Fruit fly (Drosophila melanogaster) Kc167 (cell line): ENCODE data around the gene CG14563.

Experiments used
- Sin3A ChIP-seq: fragments of >200 bp; optimal IDR thresholded peaks from 2 replicates; lab custom pipeline; 2018; ENCODE audit warnings: missing external identifiers
- h ChIP-seq: fragments of >200 bp; optimal IDR thresholded peaks from 3 replicates; lab custom pipeline; 2018; ENCODE audit warnings: missing external identifiers
- insv ChIP-seq: fragments of >200 bp; optimal IDR thresholded peaks from 3 replicates; lab custom pipeline; 2018; ENCODE audit warnings: missing external identifiers
- psq ChIP-seq: fragments of >200 bp; optimal IDR thresholded peaks from 2 replicates; lab custom pipeline; 2017; ENCODE audit warnings: missing external identifiers
- ttk ChIP-seq: sonication (Bioruptor generic); optimal IDR thresholded peaks from 2 replicates; lab custom pipeline; 2017; ENCODE audit warnings: missing external identifiers

DNA sequence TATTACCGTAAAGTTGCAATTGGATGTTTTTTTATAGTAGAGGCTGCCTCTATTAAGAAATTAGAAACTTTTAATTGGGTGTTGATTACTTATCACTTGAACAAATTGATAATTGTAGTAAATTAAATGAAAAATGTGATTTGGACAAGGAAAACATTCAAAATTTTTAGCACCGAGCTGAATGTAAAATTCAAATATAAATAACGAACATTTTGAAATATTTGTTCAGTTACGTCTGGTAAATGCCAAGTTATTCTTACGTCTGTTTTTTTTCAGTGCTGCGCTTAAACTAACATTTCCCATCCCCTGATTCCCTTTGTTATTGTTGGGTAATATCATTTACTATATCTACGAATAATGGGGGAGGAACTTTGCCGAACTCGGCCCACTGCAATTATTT, 39.9 kb upstream of the CG14563 start:
- TF ChIP-seq psq = no peak
- no peak for TF ChIP-seq ttk (lab: Kevin White, UChicago)
- no peak for TF ChIP-seq h (lab: Kevin White, UChicago)
- TF ChIP-seq insv = no peak
- TF ChIP-seq Sin3A (lab: Kevin White, UChicago) = no peak
